Fruit fly (Drosophila melanogaster) whole organism: ENCODE measurements around the gene Tmc.

Experiments used
- psq ChIP-seq: fragments of >200 bp; optimal IDR thresholded peaks from 2 replicates; lab custom pipeline; 2017
- usp ChIP-seq: fragments of >200 bp; optimal IDR thresholded peaks from 2 replicates; lab custom pipeline; 2017; ENCODE audit warnings: missing biosample characterization, missing genetic modification characterization, mixed read lengths

DNA sequence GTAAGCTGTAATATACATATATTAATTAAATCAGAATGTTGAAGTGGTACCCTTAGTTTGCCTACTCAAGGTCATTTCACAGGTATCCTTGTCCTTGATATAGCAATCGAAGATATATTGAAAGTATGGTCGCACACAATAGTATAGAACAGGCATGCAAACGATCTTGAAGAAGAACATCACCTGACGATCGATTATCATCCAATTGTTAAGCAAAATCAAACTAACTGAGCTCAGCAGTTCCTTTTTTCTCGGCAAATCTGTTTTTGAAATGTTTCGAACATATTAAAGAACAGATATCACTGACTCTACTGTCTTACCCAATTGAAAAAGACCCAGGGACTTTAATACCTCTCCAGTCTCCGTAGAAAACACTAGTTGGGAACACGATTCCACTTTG lies 30.8 kb downstream of the Tmc start, which contains the start of gene Cyp40:
- TF ChIP-seq psq (lab: Kevin White, UChicago) (no peak), usp (GFP tag; lab: Kevin White, UChicago) (no peak)
